Worm (Caenorhabditis elegans) whole organism, young adult: ENCODE measurements around the gene W08F4.1.

Experiments
- D2030.7 ChIP-seq: fragments of 200-800 bp; sonication (Bioruptor generic); IDR thresholded peaks from 2 replicates; pipeline ENCODE4 v1.3.6; 2022; ENCODE audit warnings: missing genetic modification reagents, missing genetic modification characterization, missing compliant biosample characterization
- ZK185.1 ChIP-seq: sonication (generic microtip); optimal IDR thresholded peaks from 2 replicates; lab custom pipeline; 2016; ENCODE audit warnings: mild to moderate bottlenecking, missing genetic modification characterization, missing compliant biosample characterization; ENCODE audit not compliant: poor library complexity, severe bottlenecking
- ama-1 ChIP-seq, 3 experiments: fragments of 150-350 bp in 1 of 3; sonication (generic microtip) in 2 of 3; optimal IDR thresholded peaks; 2 replicates each; lab custom pipeline; 2014 to 2018; ENCODE audit warnings: missing biosample characterization in 2 of 3, missing genetic modification characterization in 2 of 3, missing genetic modification reagents in 2 of 3
- lin-40 ChIP-seq: sonication (generic microtip); optimal IDR thresholded peaks from 2 replicates; lab custom pipeline; 2016; ENCODE audit warnings: missing genetic modification characterization, mild to moderate bottlenecking, missing compliant biosample characterization, missing genotype, missing genetic modification reagents
- nhr-120 ChIP-seq: fragments of 200-800 bp; sonication (Bioruptor generic); IDR thresholded peaks from 2 replicates; pipeline ENCODE4 v1.3.6; 2022; ENCODE audit warnings: missing genetic modification characterization, missing compliant biosample characterization
- ztf-18 ChIP-seq: sonication (generic microtip); optimal IDR thresholded peaks from 2 replicates; lab custom pipeline; 2016; ENCODE audit warnings: missing genotype, mild to moderate bottlenecking, missing genetic modification characterization, missing compliant biosample characterization

DNA sequence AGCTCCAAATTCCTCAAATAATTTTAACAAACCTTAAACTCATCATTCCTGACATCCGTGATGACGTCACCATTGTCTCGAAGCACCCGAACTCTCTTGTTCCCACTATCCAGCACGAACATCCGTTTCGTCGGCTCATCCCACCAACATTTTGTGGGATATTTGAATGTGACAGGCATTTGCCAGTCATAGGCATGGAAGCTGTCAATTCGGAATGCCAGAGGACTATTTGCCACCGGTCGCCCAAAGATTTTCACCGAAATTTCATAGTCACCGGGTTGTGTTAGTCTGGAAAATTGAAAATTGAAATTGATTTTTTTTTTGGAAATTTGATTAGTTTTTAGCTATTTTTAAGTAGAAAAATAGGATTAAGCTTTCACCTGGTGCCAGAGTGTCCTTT is 3.4 kb downstream of the W08F4.1 start:
- no peak for TF ChIP-seq ZK185.1 (tag; lab: Kevin White, UChicago)
- no peak for TF ChIP-seq ztf-18 (tag; lab: Kevin White, UChicago)
- no peak for TF ChIP-seq nhr-120 (GFP tag; lab: Robert Waterston, UW)
- TF ChIP-seq lin-40 (tag; lab: Kevin White, UChicago), result no peak
- no peak for TF ChIP-seq D2030.7
- no peak for TF ChIP-seq ama-1 (optimal IDR thresholded peaks at IDR 0.05; lab: Kevin White, UChicago)
- TF ChIP-seq ama-1 (GFP tag; optimal IDR thresholded peaks at IDR 0.05; lab: Kevin White, UChicago), result no peak
